Fruit fly (Drosophila melanogaster) whole organism, embryonic: ENCODE data around the gene Snx21.

ENCODE experiments used
- Bteb2 ChIP-seq: fragments of 200-800 bp; sonication (Bioruptor generic); optimal IDR thresholded peaks from 2 replicates; lab custom pipeline; 2016; ENCODE audit warnings: missing biosample characterization, missing genetic modification characterization
- CG10321 ChIP-seq: fragments of 200-800 bp; sonication (Bioruptor generic); IDR thresholded peaks from 2 replicates; pipeline ENCODE4 v1.3.6; 2022; ENCODE audit warnings: missing biosample characterization, missing genetic modification characterization
- CG11504 ChIP-seq: fragments of 200-800 bp; sonication (Bioruptor generic); optimal IDR thresholded peaks from 3 replicates; lab custom pipeline; 2019; ENCODE audit warnings: missing biosample characterization, mild to moderate bottlenecking, missing genetic modification characterization, moderate library complexity
- CG12219 ChIP-seq: fragments of 200-800 bp; sonication (Bioruptor generic); optimal IDR thresholded peaks from 3 replicates; lab custom pipeline; 2018; ENCODE audit warnings: missing biosample characterization, mild to moderate bottlenecking, missing genetic modification characterization
- CG12659 ChIP-seq: fragments of 200-800 bp; sonication (Bioruptor generic); optimal IDR thresholded peaks from 3 replicates; lab custom pipeline; 2017; ENCODE audit warnings: mild to moderate bottlenecking, missing biosample characterization, missing genetic modification reagents, missing genetic modification characterization
- CG14014 ChIP-seq: fragments of 200-800 bp; sonication (Bioruptor generic); IDR thresholded peaks from 2 replicates; pipeline ENCODE4 v1.3.6; 2022; ENCODE audit warnings: missing biosample characterization, missing genetic modification characterization
- CG14050 ChIP-seq: fragments of 200-800 bp; sonication (Bioruptor generic); IDR thresholded peaks from 3 replicates; pipeline ENCODE4 v1.3.6; 2022; ENCODE audit warnings: missing biosample characterization, missing genetic modification characterization
- CG17361 ChIP-seq: fragments of 200-800 bp; sonication (Bioruptor generic); IDR thresholded peaks from 3 replicates; pipeline ENCODE4 v1.3.6; 2022; ENCODE audit warnings: missing biosample characterization, missing genetic modification characterization
- CG18599 ChIP-seq: fragments of 200-800 bp; sonication (Bioruptor generic); optimal IDR thresholded peaks from 3 replicates; lab custom pipeline; 2017; ENCODE audit warnings: missing biosample characterization, missing genetic modification characterization, mild to moderate bottlenecking, moderate library complexity, missing genetic modification reagents
- CG2116 ChIP-seq: fragments of 200-800 bp; sonication (Bioruptor generic); optimal IDR thresholded peaks from 3 replicates; lab custom pipeline; 2018; ENCODE audit warnings: missing biosample characterization, mild to moderate bottlenecking, missing genetic modification characterization
- CG2712 ChIP-seq: fragments of 200-800 bp; optimal IDR thresholded peaks from 3 replicates; lab custom pipeline; 2019; ENCODE audit warnings: missing biosample characterization, mild to moderate bottlenecking, missing genetic modification characterization, moderate library complexity
- CG30403 ChIP-seq: fragments of 200-800 bp; sonication (Bioruptor generic); optimal IDR thresholded peaks from 3 replicates; lab custom pipeline; 2016; ENCODE audit warnings: missing biosample characterization, missing genetic modification characterization
- CG31365 ChIP-seq: fragments of 200-800 bp; sonication (Bioruptor generic); optimal IDR thresholded peaks from 2 replicates; lab custom pipeline; 2018; ENCODE audit warnings: missing biosample characterization, mild to moderate bottlenecking, missing genetic modification characterization
- CG3407 ChIP-seq: fragments of 200-800 bp; sonication (Bioruptor generic); optimal IDR thresholded peaks from 2 replicates; lab custom pipeline; 2018; ENCODE audit warnings: missing biosample characterization, mild to moderate bottlenecking, missing genetic modification characterization
- CG3847 ChIP-seq: fragments of 200-800 bp; sonication (Bioruptor generic); IDR thresholded peaks from 2 replicates; pipeline ENCODE4 v1.3.6; 2022; ENCODE audit warnings: missing biosample characterization, missing genetic modification characterization
- CG7928 ChIP-seq: fragments of 200-800 bp; sonication (Bioruptor generic); optimal IDR thresholded peaks from 2 replicates; lab custom pipeline; 2017; ENCODE audit warnings: missing biosample characterization, mild to moderate bottlenecking, missing genetic modification characterization
- CG8388 ChIP-seq: fragments of 200-800 bp; sonication (Bioruptor generic); optimal IDR thresholded peaks from 2 replicates; lab custom pipeline; 2019; ENCODE audit warnings: missing biosample characterization, mild to moderate bottlenecking, missing genetic modification characterization, moderate library complexity
- CG8924 ChIP-seq: fragments of 200-800 bp; optimal IDR thresholded peaks from 3 replicates; lab custom pipeline; 2019; ENCODE audit warnings: missing biosample characterization, mild to moderate bottlenecking, missing genetic modification characterization, moderate library complexity
- CTCF ChIP-seq: fragments of 200-800 bp; sonication (Bioruptor generic); optimal IDR thresholded peaks from 2 replicates; lab custom pipeline; 2017; ENCODE audit warnings: missing biosample characterization, mild to moderate bottlenecking, missing genetic modification characterization, moderate library complexity
- Camta ChIP-seq: fragments of 200-800 bp; sonication (Bioruptor generic); optimal IDR thresholded peaks from 2 replicates; lab custom pipeline; 2016; ENCODE audit warnings: missing biosample characterization, missing genetic modification characterization
- D19A ChIP-seq: fragments of 200-800 bp; optimal IDR thresholded peaks from 3 replicates; lab custom pipeline; 2019; ENCODE audit warnings: missing biosample characterization, mild to moderate bottlenecking, missing genetic modification characterization, moderate library complexity
- Deaf1 ChIP-seq: fragments of 200-800 bp; optimal IDR thresholded peaks from 3 replicates; lab custom pipeline; 2019; ENCODE audit warnings: missing biosample characterization, mild to moderate bottlenecking, missing genetic modification characterization, moderate library complexity
- Dfd ChIP-seq, 2 experiments: fragments of >200 bp; optimal IDR thresholded peaks; 2 replicates each; lab custom pipeline; 2017; ENCODE audit warnings: missing biosample characterization in 2 of 2, missing genetic modification characterization in 2 of 2
- ERR ChIP-seq: fragments of 200-800 bp; sonication (Bioruptor generic); optimal IDR thresholded peaks from 2 replicates; lab custom pipeline; 2016; ENCODE audit warnings: missing biosample characterization, missing genetic modification characterization
- HLH3B ChIP-seq: fragments of 200-800 bp; sonication (Bioruptor generic); IDR thresholded peaks from 2 replicates; pipeline ENCODE4 v1.3.6; 2022; ENCODE audit warnings: missing biosample characterization, missing genetic modification characterization
- HLH54F ChIP-seq: fragments of 200-800 bp; sonication (Bioruptor generic); optimal IDR thresholded peaks from 3 replicates; lab custom pipeline; 2016; ENCODE audit warnings: missing biosample characterization, missing genetic modification characterization
- Hand ChIP-seq: fragments of 200-800 bp; sonication (Bioruptor generic); optimal IDR thresholded peaks from 2 replicates; lab custom pipeline; 2017; ENCODE audit warnings: mild to moderate bottlenecking, missing biosample characterization, missing genetic modification reagents, missing genetic modification characterization
- Lpt ChIP-seq: fragments of >200 bp; optimal IDR thresholded peaks from 2 replicates; lab custom pipeline; 2018; ENCODE audit warnings: missing biosample characterization, missing genetic modification characterization
- MBD-R2 ChIP-seq: fragments of 200-800 bp; sonication (Bioruptor generic); IDR thresholded peaks from 2 replicates; pipeline ENCODE4 v1.3.6; 2022; ENCODE audit warnings: missing biosample characterization, missing genetic modification characterization
- MTF-1 ChIP-seq: fragments of 200-800 bp; sonication (Bioruptor generic); optimal IDR thresholded peaks from 2 replicates; lab custom pipeline; 2018; ENCODE audit warnings: missing biosample characterization, mild to moderate bottlenecking, missing genetic modification characterization, borderline replicate concordance
- NK7.1 ChIP-seq: fragments of 200-800 bp; sonication (Bioruptor generic); optimal IDR thresholded peaks from 3 replicates; lab custom pipeline; 2016; ENCODE audit warnings: missing biosample characterization, missing genetic modification characterization
- Nf-YC ChIP-seq: fragments of 200-800 bp; optimal IDR thresholded peaks from 3 replicates; lab custom pipeline; 2019; ENCODE audit warnings: missing biosample characterization, mild to moderate bottlenecking, missing genetic modification characterization, moderate library complexity
- Ptx1 ChIP-seq: fragments of 200-800 bp; sonication (Bioruptor generic); IDR thresholded peaks from 2 replicates; pipeline ENCODE4 v1.3.6; 2022; ENCODE audit warnings: missing biosample characterization, missing genetic modification characterization
- Rfx ChIP-seq: fragments of 200-800 bp; sonication (Bioruptor generic); IDR thresholded peaks from 2 replicates; pipeline ENCODE4 v1.3.6; 2022; ENCODE audit warnings: missing biosample characterization, missing genetic modification characterization
- Six4 ChIP-seq: fragments of 200-800 bp; sonication (Bioruptor generic); optimal IDR thresholded peaks from 2 replicates; lab custom pipeline; 2016; ENCODE audit warnings: missing biosample characterization, missing genetic modification characterization
- Sry-β ChIP-seq: fragments of 200-800 bp; sonication (Bioruptor generic); optimal IDR thresholded peaks from 2 replicates; lab custom pipeline; 2018; ENCODE audit warnings: missing biosample characterization, mild to moderate bottlenecking, missing genetic modification characterization, moderate library complexity
- Ssrp ChIP-seq: fragments of 200-800 bp; sonication (Bioruptor generic); optimal IDR thresholded peaks from 2 replicates; lab custom pipeline; 2018; ENCODE audit warnings: missing biosample characterization, mild to moderate bottlenecking, missing genetic modification characterization, moderate library complexity
- Tbp ChIP-seq: fragments of >200 bp; optimal IDR thresholded peaks from 2 replicates; lab custom pipeline; 2018; ENCODE audit warnings: missing biosample characterization, missing genetic modification characterization
- dm ChIP-seq: fragments of 200-800 bp; sonication (Bioruptor generic); optimal IDR thresholded peaks from 3 replicates; lab custom pipeline; 2016; ENCODE audit warnings: missing biosample characterization, missing genetic modification characterization
- emc ChIP-seq: fragments of 200-800 bp; sonication (Bioruptor generic); optimal IDR thresholded peaks from 2 replicates; lab custom pipeline; 2016; ENCODE audit warnings: missing biosample characterization, missing genetic modification characterization
- en ChIP-seq: fragments of 200-800 bp; sonication (Bioruptor generic); optimal IDR thresholded peaks from 2 replicates; lab custom pipeline; 2016; ENCODE audit warnings: missing biosample characterization, missing genetic modification characterization
- ewg ChIP-seq: fragments of 200-800 bp; sonication (Bioruptor generic); optimal IDR thresholded peaks from 3 replicates; lab custom pipeline; 2017; ENCODE audit warnings: mild to moderate bottlenecking, missing biosample characterization, missing genetic modification reagents, missing genetic modification characterization
- luna ChIP-seq: fragments of 200-800 bp; sonication (Bioruptor generic); optimal IDR thresholded peaks from 2 replicates; lab custom pipeline; 2016; ENCODE audit warnings: missing biosample characterization, missing genetic modification characterization
- otp ChIP-seq: fragments of 200-800 bp; sonication (Bioruptor generic); IDR thresholded peaks from 3 replicates; pipeline ENCODE4, ENCODE4 v1.3.6; 2022; ENCODE audit warnings: missing biosample characterization, missing genetic modification characterization
- peb ChIP-seq: fragments of 200-800 bp; sonication (Bioruptor generic); IDR thresholded peaks from 2 replicates; pipeline ENCODE4 v1.3.6; 2022; ENCODE audit warnings: missing biosample characterization, missing genetic modification characterization
- pnt ChIP-seq: fragments of 200-800 bp; sonication (Bioruptor generic); optimal IDR thresholded peaks from 3 replicates; lab custom pipeline; 2016; ENCODE audit warnings: missing biosample characterization, missing genetic modification characterization
- slbo ChIP-seq: fragments of 200-800 bp; sonication (Bioruptor generic); IDR thresholded peaks from 2 replicates; pipeline ENCODE4 v1.3.6; 2022; ENCODE audit warnings: missing biosample characterization, missing genetic modification characterization
- slou ChIP-seq: fragments of 200-800 bp; sonication (Bioruptor generic); optimal IDR thresholded peaks from 3 replicates; lab custom pipeline; 2016; ENCODE audit warnings: missing biosample characterization, missing genetic modification characterization
- ttk ChIP-seq: fragments of 200-800 bp; sonication (Bioruptor generic); IDR thresholded peaks from 2 replicates; pipeline ENCODE4 v2.1.2; 2022; ENCODE audit warnings: missing biosample characterization, missing genetic modification characterization
- vfl ChIP-seq: fragments of 200-800 bp; sonication (Bioruptor generic); optimal IDR thresholded peaks from 2 replicates; lab custom pipeline; 2016; ENCODE audit warnings: missing biosample characterization, missing genetic modification characterization
- zen ChIP-seq: fragments of 200-800 bp; sonication (Bioruptor generic); optimal IDR thresholded peaks from 3 replicates; lab custom pipeline; 2018; ENCODE audit warnings: missing biosample characterization, mild to moderate bottlenecking, missing genetic modification characterization, moderate library complexity
- zf30C ChIP-seq: fragments of 200-800 bp; sonication (Bioruptor generic); optimal IDR thresholded peaks from 3 replicates; lab custom pipeline; 2018; ENCODE audit warnings: missing biosample characterization, mild to moderate bottlenecking, missing genetic modification characterization

Gene Snx21

DNA sequence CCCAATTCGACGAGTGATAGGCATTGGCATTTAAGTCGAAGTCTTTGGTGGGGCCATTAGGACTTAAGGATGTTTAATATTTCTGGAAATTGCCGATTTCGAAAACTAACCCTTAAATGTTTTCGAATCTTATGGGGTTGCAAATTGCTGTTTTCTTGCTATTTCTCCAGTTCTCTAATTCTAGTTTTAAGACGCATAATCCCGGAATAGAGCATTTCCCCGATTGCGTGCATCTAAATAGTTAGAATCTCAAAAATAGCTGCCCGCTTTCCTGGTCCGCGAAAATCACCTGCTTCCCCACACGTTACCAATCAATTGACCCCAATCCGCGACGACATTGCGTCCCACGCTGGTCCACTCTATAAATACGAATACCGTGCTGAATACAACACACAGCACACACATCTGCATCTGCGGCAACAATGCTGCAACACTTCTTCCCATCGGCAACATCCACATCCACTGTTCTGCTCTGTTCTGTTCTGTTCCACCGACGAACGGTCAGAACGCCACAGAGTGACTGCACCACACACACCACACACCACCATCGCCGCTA, 13.5 kb downstream of the Snx21 start, which contains the start of gene Bacc (continued):
- TF ChIP-seq CG12219 (GFP tag; lab: Kevin White, UChicago) (peak; percentile 84), CG11504 (peak; percentile 94), CG14050 (GFP tag; lab: Robert Waterston, UW) (no peak), zen (tag; lab: Kevin White, UChicago) (peak; percentile 45), vfl (peak; percentile 82), Sry-β (no peak), pnt (GFP tag; lab: Kevin White, UChicago) (peak; percentile 72), CG7928 (GFP tag; lab: Kevin White, UChicago) (peak; percentile 16), Ssrp (peak; percentile 81), CTCF (GFP tag; lab: Kevin White, UChicago) (peak; percentile 37), emc (GFP tag; lab: Kevin White, UChicago) (peak; percentile 73), CG3847 (GFP tag; lab: Robert Waterston, UW) (no peak), CG31365 (peak; percentile 25), ttk (GFP tag; lab: Robert Waterston, UW) (no peak), CG14014 (GFP tag; lab: Robert Waterston, UW) (no peak), CG17361 (GFP tag; lab: Robert Waterston, UW) (no peak), NK7.1 (GFP tag; lab: Kevin White, UChicago) (peak; percentile 87), en (peak; percentile 82), CG12659 (GFP tag; lab: Kevin White, UChicago) (peak; percentile 95), CG3407 (GFP tag; lab: Kevin White, UChicago) (peak; percentile 70), CG8388 (GFP tag; lab: Kevin White, UChicago) (peak; percentile 77), CG8924 (tag; lab: Kevin White, UChicago) (peak; percentile 82), Six4 (peak; percentile 73), D19A (tag; lab: Kevin White, UChicago) (peak; percentile 84), MBD-R2 (GFP tag; lab: Robert Waterston, UW) (no peak), Tbp (GFP tag; lab: Kevin White, UChicago) (no peak), CG2712 (tag; lab: Kevin White, UChicago) (peak; percentile 88), Rfx (GFP tag; lab: Robert Waterston, UW) (no peak), Bteb2 (GFP tag; lab: Kevin White, UChicago) (peak; percentile 86), zf30C (no peak), Hand (peak; percentile 84), Dfd (GFP tag; optimal IDR thresholded peaks at IDR 0.05; lab: Kevin White, UChicago) (peak in 1 of 2 experiments; percentile 61), slou (GFP tag; lab: Kevin White, UChicago) (peak; percentile 72), ewg (GFP tag; lab: Kevin White, UChicago) (peak; percentile 33), ERR (GFP tag; lab: Kevin White, UChicago) (peak; percentile 87), CG10321 (GFP tag; lab: Robert Waterston, UW) (no peak), Ptx1 (GFP tag; lab: Robert Waterston, UW) (no peak), CG30403 (peak; percentile 93), MTF-1 (GFP tag; lab: Kevin White, UChicago) (peak; percentile 61), dm (GFP tag; lab: Kevin White, UChicago) (peak; percentile 72), peb (GFP tag; lab: Robert Waterston, UW) (no peak), CG18599 (GFP tag; lab: Kevin White, UChicago) (peak; percentile 95), Nf-YC (tag; lab: Kevin White, UChicago) (peak; percentile 64), Deaf1 (tag; lab: Kevin White, UChicago) (no peak), slbo (GFP tag; lab: Robert Waterston, UW) (no peak), Camta (GFP tag; lab: Kevin White, UChicago) (peak; percentile 86), CG2116 (GFP tag; lab: Kevin White, UChicago) (peak; percentile 33), Lpt (no peak), otp (no peak), HLH54F (peak; percentile 89), luna (GFP tag; lab: Kevin White, UChicago) (peak; percentile 70), HLH3B (GFP tag; lab: Robert Waterston, UW) (no peak)
